Fruit fly (Drosophila melanogaster): Measurements from ENCODE around the gene CG11037.
A peak's percentile ranks its signal among the peaks of the same experiment; 100 is the strongest.

Gene CG11037

DNA sequence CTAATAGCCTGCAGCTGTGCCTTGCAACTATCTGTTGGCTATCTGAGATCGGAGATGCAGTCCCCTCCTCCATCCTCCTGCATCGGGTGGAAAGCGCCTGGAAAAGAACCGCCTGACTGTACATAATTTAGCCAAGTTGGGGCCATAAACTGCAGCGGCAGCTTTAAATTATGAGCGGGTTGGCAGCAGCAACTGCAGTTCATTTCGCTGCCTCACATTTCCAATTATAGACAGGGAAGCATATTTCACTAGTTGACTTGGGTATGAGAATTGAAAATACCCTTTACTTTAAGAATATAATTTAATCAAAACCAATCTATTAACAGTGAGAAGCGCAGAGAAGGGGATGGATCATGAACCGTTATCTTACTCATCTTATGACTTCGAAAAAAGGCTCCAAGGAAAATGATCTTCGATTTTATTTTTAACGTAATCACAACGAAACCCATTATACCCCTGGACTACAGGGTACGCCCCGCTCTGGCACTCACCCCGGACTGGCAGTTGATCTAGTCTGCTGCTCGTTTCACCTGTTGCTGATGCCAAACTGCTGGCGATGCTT lies 38.1 kb downstream of the CG11037 start (continued):
- TF ChIP-seq CG6765 (GFP tag; optimal IDR thresholded peaks at IDR 0.05) (no peak), Ssrp (tag; optimal IDR thresholded peaks at IDR 0.05) (peak; percentile 67), Fer1 (GFP tag; optimal IDR thresholded peaks at IDR 0.05) (no peak), az2 (GFP tag; optimal IDR thresholded peaks at IDR 0.05) (peak; percentile 60), CG8924 (tag; optimal IDR thresholded peaks at IDR 0.05) (peak; percentile 56), Atf-2 (GFP tag; optimal IDR thresholded peaks at IDR 0.05) (peak; percentile 23), grau (tag; optimal IDR thresholded peaks at IDR 0.05) (peak; percentile 51), kni (GFP tag; optimal IDR thresholded peaks at IDR 0.05) (no peak), fd96Cb (tag; optimal IDR thresholded peaks at IDR 0.05) (peak; percentile 64), ac (GFP tag; optimal IDR thresholded peaks at IDR 0.05) (peak; percentile 57), HHEX (GFP tag; optimal IDR thresholded peaks at IDR 0.05) (peak; percentile 8), CG34224 (GFP tag; IDR thresholded peaks at IDR 0.05; ENCODE audit: partially characterized antibody) (no peak), row (GFP tag; IDR thresholded peaks at IDR 0.05) (peak; percentile 68), CG8478 (optimal IDR thresholded peaks at IDR 0.05) (no peak), CG10654 (GFP tag; optimal IDR thresholded peaks at IDR 0.05) (peak; percentile 1), nerfin-1 (tag; optimal IDR thresholded peaks at IDR 0.05) (peak; percentile 9), CG15696 (tag; optimal IDR thresholded peaks at IDR 0.05) (peak; percentile 61), jing (GFP tag; optimal IDR thresholded peaks at IDR 0.05) (peak; percentile 34), CHES-1-like (GFP tag; optimal IDR thresholded peaks at IDR 0.05) (no peak), Opbp (GFP tag; IDR thresholded peaks at IDR 0.05; ENCODE audit: partially characterized antibody) (no peak), unc-4 (GFP tag; IDR thresholded peaks at IDR 0.05; ENCODE audit: partially characterized antibody) (no peak), BEAF-32 (GFP tag; optimal IDR thresholded peaks at IDR 0.05) (no peak), CG11398 (GFP tag; optimal IDR thresholded peaks at IDR 0.05) (peak; percentile 18), z (GFP tag; IDR thresholded peaks at IDR 0.05) (no peak), CG10209 (GFP tag; optimal IDR thresholded peaks at IDR 0.05) (peak; percentile 55), sc (optimal IDR thresholded peaks at IDR 0.05) (no peak), sc (GFP tag; optimal IDR thresholded peaks at IDR 0.05) (peak; percentile 33), CG12219 (GFP tag; optimal IDR thresholded peaks at IDR 0.05) (peak; percentile 16), CG13424 (tag; optimal IDR thresholded peaks at IDR 0.05) (peak; percentile 29), CG4424 (GFP tag; optimal IDR thresholded peaks at IDR 0.05) (peak; percentile 58), vnd (GFP tag; IDR thresholded peaks at IDR 0.05; ENCODE audit: partially characterized antibody) (no peak), Hr51 (GFP tag; optimal IDR thresholded peaks at IDR 0.05) (peak in 1 of 2 experiments; percentile 37), Gug (GFP tag; IDR thresholded peaks at IDR 0.05) (0 out of 4 replicates have a peak, but pooled peaks have one; percentile 25), CG12769 (tag; optimal IDR thresholded peaks at IDR 0.05) (no peak), CG12071 (GFP tag; optimal IDR thresholded peaks at IDR 0.05) (no peak), CG10267 (tag; optimal IDR thresholded peaks at IDR 0.05) (peak; percentile 58), CG18262 (tag; optimal IDR thresholded peaks at IDR 0.05) (peak; percentile 67), sqz (GFP tag; optimal IDR thresholded peaks at IDR 0.05) (no peak), C15 (GFP tag; IDR thresholded peaks at IDR 0.05) (no peak), Trl (optimal IDR thresholded peaks at IDR 0.05) (no peak), Trl (GFP tag; optimal IDR thresholded peaks at IDR 0.05) (peak; percentile 24), CG13123 (GFP tag; optimal IDR thresholded peaks at IDR 0.05) (no peak), PHDP (tag; optimal IDR thresholded peaks at IDR 0.05) (peak; percentile 32), CG4854 (GFP tag; optimal IDR thresholded peaks at IDR 0.05) (no peak), Hr39 (optimal IDR thresholded peaks at IDR 0.05) (no peak), chif (GFP tag; optimal IDR thresholded peaks at IDR 0.05) (peak; percentile 53 to 76), Pdp1 (GFP tag; optimal IDR thresholded peaks at IDR 0.05) (peak in 1 of 2 experiments; percentile 38), ERR (GFP tag; optimal IDR thresholded peaks at IDR 0.05) (no peak), Fer3 (tag; optimal IDR thresholded peaks at IDR 0.05) (no peak), HLH3B (GFP tag; IDR thresholded peaks at IDR 0.05) (peak; percentile 32; the same call in 1 of the 2 replicates)
